Fruit fly (Drosophila melanogaster) whole organism, embryonic: ENCODE results near the gene Dbp73D.

Source experiments
- Antp ChIP-seq: fragments of 200-800 bp; sonication (Bioruptor generic); optimal IDR thresholded peaks from 3 replicates; lab custom pipeline; 2016; ENCODE audit warnings: missing biosample characterization, missing genetic modification characterization
- Atf6 ChIP-seq: fragments of 200-800 bp; sonication (Bioruptor generic); IDR thresholded peaks from 2 replicates; pipeline ENCODE4 v1.3.6; 2022; ENCODE audit warnings: missing biosample characterization, missing genetic modification characterization
- CG11247 ChIP-seq: fragments of 200-800 bp; sonication (Bioruptor generic); IDR thresholded peaks from 2 replicates; pipeline ENCODE4 v1.3.6; 2022; ENCODE audit warnings: missing biosample characterization, missing genetic modification characterization
- CG1233 ChIP-seq: fragments of 200-800 bp; sonication (Bioruptor generic); optimal IDR thresholded peaks from 4 replicates; lab custom pipeline; 2018; ENCODE audit warnings: missing biosample characterization, mild to moderate bottlenecking, missing genetic modification characterization
- CG12744 ChIP-seq: fragments of 200-800 bp; sonication (Bioruptor generic); optimal IDR thresholded peaks from 2 replicates; lab custom pipeline; 2016; ENCODE audit warnings: missing biosample characterization, missing genetic modification characterization
- CG14014 ChIP-seq: fragments of 200-800 bp; sonication (Bioruptor generic); IDR thresholded peaks from 2 replicates; pipeline ENCODE4 v1.3.6; 2022; ENCODE audit warnings: missing biosample characterization, missing genetic modification characterization
- CG15514 ChIP-seq: fragments of 200-800 bp; sonication (Bioruptor generic); optimal IDR thresholded peaks from 3 replicates; lab custom pipeline; 2017; ENCODE audit warnings: missing biosample characterization, missing genetic modification characterization, mild to moderate bottlenecking, moderate library complexity, missing genetic modification reagents
- CG1603 ChIP-seq: fragments of 200-800 bp; sonication (Bioruptor generic); optimal IDR thresholded peaks from 2 replicates; lab custom pipeline; 2019; ENCODE audit warnings: missing biosample characterization, mild to moderate bottlenecking, missing genetic modification characterization, moderate library complexity
- CG17359 ChIP-seq: fragments of 200-800 bp; sonication (Bioruptor generic); optimal IDR thresholded peaks from 3 replicates; lab custom pipeline; 2018; ENCODE audit warnings: missing biosample characterization, mild to moderate bottlenecking, missing genetic modification characterization, moderate library complexity
- CG18262 ChIP-seq: fragments of 200-800 bp; optimal IDR thresholded peaks from 3 replicates; lab custom pipeline; 2019; ENCODE audit warnings: missing biosample characterization, mild to moderate bottlenecking, missing genetic modification characterization, moderate library complexity
- CG2116 ChIP-seq: fragments of 200-800 bp; sonication (Bioruptor generic); optimal IDR thresholded peaks from 3 replicates; lab custom pipeline; 2018; ENCODE audit warnings: missing biosample characterization, mild to moderate bottlenecking, missing genetic modification characterization
- CG2712 ChIP-seq: fragments of 200-800 bp; optimal IDR thresholded peaks from 3 replicates; lab custom pipeline; 2019; ENCODE audit warnings: missing biosample characterization, mild to moderate bottlenecking, missing genetic modification characterization, moderate library complexity
- CG42726 ChIP-seq: fragments of 200-800 bp; sonication (Bioruptor generic); IDR thresholded peaks from 2 replicates; pipeline ENCODE4 v1.3.6; 2022; ENCODE audit warnings: missing biosample characterization, missing genetic modification characterization; ENCODE audit not compliant: partially characterized antibody
- CG4328 ChIP-seq: fragments of 200-800 bp; sonication (Bioruptor generic); optimal IDR thresholded peaks from 3 replicates; lab custom pipeline; 2017; ENCODE audit warnings: missing biosample characterization, missing genetic modification reagents, missing genetic modification characterization
- CG4707 ChIP-seq: fragments of 200-800 bp; sonication (Bioruptor generic); optimal IDR thresholded peaks from 2 replicates; lab custom pipeline; 2018; ENCODE audit warnings: missing biosample characterization, mild to moderate bottlenecking, missing genetic modification characterization, moderate library complexity
- CG4820 ChIP-seq: fragments of 200-800 bp; sonication (Bioruptor generic); optimal IDR thresholded peaks from 3 replicates; lab custom pipeline; 2016; ENCODE audit warnings: missing biosample characterization, missing genetic modification characterization
- CG6254 ChIP-seq: fragments of 200-800 bp; sonication (Bioruptor generic); optimal IDR thresholded peaks from 3 replicates; lab custom pipeline; 2017; ENCODE audit warnings: mild to moderate bottlenecking, missing biosample characterization, missing genetic modification reagents, missing genetic modification characterization
- CG6765 ChIP-seq: fragments of 200-800 bp; sonication (Bioruptor generic); optimal IDR thresholded peaks from 3 replicates; lab custom pipeline; 2017; ENCODE audit warnings: missing biosample characterization, mild to moderate bottlenecking, missing genetic modification characterization
- CG6791 ChIP-seq: fragments of 200-800 bp; sonication (Bioruptor generic); IDR thresholded peaks from 3 replicates; pipeline ENCODE4 v1.3.6; 2022; ENCODE audit warnings: missing biosample characterization, missing genetic modification characterization; ENCODE audit not compliant: partially characterized antibody
- CG7271 ChIP-seq: fragments of 200-800 bp; sonication (Bioruptor generic); optimal IDR thresholded peaks from 2 replicates; lab custom pipeline; 2018; ENCODE audit warnings: missing biosample characterization, mild to moderate bottlenecking, missing genetic modification characterization, moderate library complexity
- CG7987 ChIP-seq: fragments of 200-800 bp; sonication (Bioruptor generic); optimal IDR thresholded peaks from 2 replicates; lab custom pipeline; 2018; ENCODE audit warnings: missing biosample characterization, mild to moderate bottlenecking, missing genetic modification characterization, moderate library complexity
- CG8924 ChIP-seq: fragments of 200-800 bp; optimal IDR thresholded peaks from 3 replicates; lab custom pipeline; 2019; ENCODE audit warnings: missing biosample characterization, mild to moderate bottlenecking, missing genetic modification characterization, moderate library complexity
- CG9797 ChIP-seq: fragments of 200-800 bp; sonication (Bioruptor generic); optimal IDR thresholded peaks from 3 replicates; lab custom pipeline; 2018; ENCODE audit warnings: missing biosample characterization, mild to moderate bottlenecking, missing genetic modification characterization
- Dref ChIP-seq: fragments of 200-800 bp; sonication (Bioruptor generic); IDR thresholded peaks from 2 replicates; pipeline ENCODE4 v1.3.6; 2022; ENCODE audit warnings: missing biosample characterization, missing genetic modification characterization
- Gug ChIP-seq: fragments of 200-800 bp; sonication (Bioruptor generic); IDR thresholded peaks from 4 replicates; pipeline ENCODE4 v1.3.6; 2022; ENCODE audit warnings: missing biosample characterization, missing genetic modification characterization
- HLHmδ ChIP-seq: fragments of 200-800 bp; sonication (Bioruptor generic); optimal IDR thresholded peaks from 2 replicates; lab custom pipeline; 2018; ENCODE audit warnings: missing biosample characterization, mild to moderate bottlenecking, missing genetic modification characterization, moderate library complexity
- Hey ChIP-seq: fragments of 200-800 bp; sonication (Bioruptor generic); optimal IDR thresholded peaks from 3 replicates; lab custom pipeline; 2018; ENCODE audit warnings: missing biosample characterization, mild to moderate bottlenecking, missing genetic modification characterization
- Hsf ChIP-seq: fragments of 200-800 bp; sonication (Bioruptor generic); optimal IDR thresholded peaks from 3 replicates; lab custom pipeline; 2016; ENCODE audit warnings: missing biosample characterization, missing genetic modification characterization
- NFAT ChIP-seq: fragments of 200-800 bp; sonication (Bioruptor generic); IDR thresholded peaks from 2 replicates; pipeline ENCODE4 v1.3.6; 2022; ENCODE audit warnings: missing biosample characterization, missing genetic modification characterization
- Trl ChIP-seq, 3 experiments: fragments of >200 bp in 2 of 3; fragments of 200-800 bp in 1 of 3; sonication (Bioruptor generic) in 1 of 3; optimal IDR thresholded peaks; 2 replicates in 1 of 3; 3 replicates in 2 of 3; lab custom pipeline; 2016 to 2017; ENCODE audit warnings: missing biosample characterization in 1 of 3, missing genetic modification characterization in 1 of 3
- Xbp1 ChIP-seq: fragments of 200-800 bp; sonication (Bioruptor generic); optimal IDR thresholded peaks from 3 replicates; lab custom pipeline; 2016; ENCODE audit warnings: missing biosample characterization, mild to moderate bottlenecking, missing genetic modification characterization
- ash1 ChIP-seq: fragments of 200-800 bp; sonication (Bioruptor generic); optimal IDR thresholded peaks from 2 replicates; lab custom pipeline; 2018; ENCODE audit warnings: missing biosample characterization, mild to moderate bottlenecking, missing genetic modification characterization
- chif ChIP-seq, 2 experiments: fragments of 200-800 bp; sonication (Bioruptor generic); optimal IDR thresholded peaks; 3 replicates each; lab custom pipeline; 2016; ENCODE audit warnings: missing biosample characterization in 2 of 2, missing genetic modification characterization in 2 of 2
- chinmo ChIP-seq: fragments of 200-800 bp; sonication (Bioruptor generic); IDR thresholded peaks from 4 replicates; pipeline ENCODE4 v1.3.6; 2022; ENCODE audit warnings: missing biosample characterization, missing genetic modification characterization; ENCODE audit not compliant: partially characterized antibody
- chm ChIP-seq: fragments of 200-800 bp; sonication (Bioruptor generic); IDR thresholded peaks from 2 replicates; pipeline ENCODE4 v1.3.6; 2022; ENCODE audit warnings: missing biosample characterization, missing genetic modification characterization
- dmrt11E ChIP-seq: fragments of 200-800 bp; sonication (Bioruptor generic); optimal IDR thresholded peaks from 3 replicates; lab custom pipeline; 2018; ENCODE audit warnings: missing biosample characterization, mild to moderate bottlenecking, missing genetic modification characterization, moderate library complexity
- en ChIP-seq: fragments of 200-800 bp; sonication (Bioruptor generic); optimal IDR thresholded peaks from 2 replicates; lab custom pipeline; 2016; ENCODE audit warnings: missing biosample characterization, missing genetic modification characterization
- eve ChIP-seq, 2 experiments: fragments of >200 bp; optimal IDR thresholded peaks; 2 replicates each; lab custom pipeline; 2017; ENCODE audit warnings: missing biosample characterization in 2 of 2, missing genetic modification characterization in 2 of 2
- ftz-f1 ChIP-seq: fragments of 200-800 bp; sonication (Bioruptor generic); optimal IDR thresholded peaks from 2 replicates; lab custom pipeline; 2016; ENCODE audit warnings: missing biosample characterization, missing genetic modification characterization
- gcm2 ChIP-seq: fragments of 200-800 bp; sonication (Bioruptor generic); optimal IDR thresholded peaks from 2 replicates; lab custom pipeline; 2016; ENCODE audit warnings: missing biosample characterization, missing genetic modification characterization
- gt ChIP-seq: fragments of 200-800 bp; sonication (Bioruptor generic); IDR thresholded peaks from 2 replicates; pipeline ENCODE4 v1.3.6; 2022; ENCODE audit warnings: missing biosample characterization, missing genetic modification characterization
- ind ChIP-seq: fragments of 200-800 bp; sonication (Bioruptor generic); optimal IDR thresholded peaks from 3 replicates; lab custom pipeline; 2016; ENCODE audit warnings: missing biosample characterization, missing genetic modification characterization
- nau ChIP-seq: fragments of 200-800 bp; sonication (Bioruptor generic); optimal IDR thresholded peaks from 3 replicates; lab custom pipeline; 2017; ENCODE audit warnings: missing biosample characterization, mild to moderate bottlenecking, missing genetic modification characterization, missing genetic modification reagents
- org-1 ChIP-seq: fragments of 200-800 bp; sonication (Bioruptor generic); optimal IDR thresholded peaks from 2 replicates; lab custom pipeline; 2017; ENCODE audit warnings: missing biosample characterization, missing genetic modification characterization
- otp ChIP-seq: fragments of 200-800 bp; sonication (Bioruptor generic); IDR thresholded peaks from 3 replicates; pipeline ENCODE4, ENCODE4 v1.3.6; 2022; ENCODE audit warnings: missing biosample characterization, missing genetic modification characterization
- rib ChIP-seq: fragments of 200-800 bp; sonication (Bioruptor generic); IDR thresholded peaks from 2 replicates; pipeline ENCODE4 v1.3.6; 2022; ENCODE audit warnings: missing biosample characterization, missing genetic modification characterization
- schlank ChIP-seq: fragments of 200-800 bp; sonication (Bioruptor generic); optimal IDR thresholded peaks from 2 replicates; lab custom pipeline; 2018; ENCODE audit warnings: missing biosample characterization, mild to moderate bottlenecking, missing genetic modification characterization
- slou ChIP-seq: fragments of 200-800 bp; sonication (Bioruptor generic); optimal IDR thresholded peaks from 3 replicates; lab custom pipeline; 2016; ENCODE audit warnings: missing biosample characterization, missing genetic modification characterization
- twi ChIP-seq: fragments of 200-800 bp; optimal IDR thresholded peaks from 2 replicates; lab custom pipeline; 2019; ENCODE audit warnings: missing biosample characterization, mild to moderate bottlenecking, missing genetic modification characterization, moderate library complexity
- zf30C ChIP-seq: fragments of 200-800 bp; sonication (Bioruptor generic); optimal IDR thresholded peaks from 3 replicates; lab custom pipeline; 2018; ENCODE audit warnings: missing biosample characterization, mild to moderate bottlenecking, missing genetic modification characterization

Dbp73D gene

dm6 chr3L:16769866-16770265, 39.2 kb upstream of the Dbp73D start (continued):
- TF ChIP-seq Hsf (GFP tag; lab: Kevin White, UChicago) = peak; percentile 23
- peak; percentile 49; the same call in 1 of the 2 replicates for TF ChIP-seq CG11247 (GFP tag; lab: Robert Waterston, UW)
- peak; percentile 16 for TF ChIP-seq CG2116 (GFP tag; lab: Kevin White, UChicago)
- peak; percentile 41 for TF ChIP-seq CG1603 (tag; lab: Kevin White, UChicago)
- TF ChIP-seq CG7987 (GFP tag; lab: Kevin White, UChicago) = peak; percentile 41
- peak; percentile 48 for TF ChIP-seq Hey
- peak; percentile 7 for TF ChIP-seq CG2712 (tag; lab: Kevin White, UChicago)
- peak; percentile 68 for TF ChIP-seq CG4707 (GFP tag; lab: Kevin White, UChicago)
- TF ChIP-seq en (GFP tag; lab: Kevin White, UChicago) = no peak
- peak; percentile 42; the same call in 1 of the 3 replicates for TF ChIP-seq CG6791 (GFP tag; lab: Robert Waterston, UW)
- peak; percentile 37 for TF ChIP-seq CG4820
- TF ChIP-seq gt (GFP tag; lab: Robert Waterston, UW) = no peak
- peak; percentile 59 for TF ChIP-seq CG6765 (GFP tag; lab: Kevin White, UChicago)
- no peak for TF ChIP-seq CG42726 (GFP tag; lab: Robert Waterston, UW)
- TF ChIP-seq org-1 = peak; percentile 5
- no peak for TF ChIP-seq eve (GFP tag; optimal IDR thresholded peaks at IDR 0.05; lab: Kevin White, UChicago)
- no peak for TF ChIP-seq CG9797 (GFP tag; lab: Kevin White, UChicago)
- peak in 1 of 2 experiments; percentile 30 for TF ChIP-seq chif (GFP tag; optimal IDR thresholded peaks at IDR 0.05; lab: Kevin White, UChicago)
- TF ChIP-seq NFAT = peak; percentile 42; the same call in 1 of the 2 replicates
- TF ChIP-seq nau = no peak
- TF ChIP-seq CG17359 (tag; lab: Kevin White, UChicago) = peak; percentile 36
- TF ChIP-seq CG7271 (tag; lab: Kevin White, UChicago) = peak; percentile 15
- no peak for TF ChIP-seq CG18262
- peak; percentile 27 for TF ChIP-seq zf30C (GFP tag; lab: Kevin White, UChicago)
- TF ChIP-seq Gug = no peak
- TF ChIP-seq ash1 (GFP tag; lab: Kevin White, UChicago) = peak; percentile 45
- peak; percentile 12 for TF ChIP-seq CG15514
- TF ChIP-seq CG14014 (GFP tag; lab: Robert Waterston, UW) = 0 out of 2 replicates have a peak, but pooled peaks have one; percentile 25
- 0 out of 2 replicates have a peak, but pooled peaks have one; percentile 34 for TF ChIP-seq rib (GFP tag; lab: Robert Waterston, UW)
- no peak for TF ChIP-seq slou (GFP tag; lab: Kevin White, UChicago)
- TF ChIP-seq Trl (optimal IDR thresholded peaks at IDR 0.05; lab: Kevin White, UChicago) = no peak
- peak; percentile 7 for TF ChIP-seq Trl (GFP tag; optimal IDR thresholded peaks at IDR 0.05; lab: Kevin White, UChicago)
- peak; percentile 39 for TF ChIP-seq Atf6
- TF ChIP-seq CG6254 = peak; percentile 66
- TF ChIP-seq ind = peak; percentile 6
- TF ChIP-seq CG8924 (tag; lab: Kevin White, UChicago) = peak; percentile 29
- TF ChIP-seq Xbp1 (GFP tag; lab: Kevin White, UChicago) = no peak
- TF ChIP-seq otp (GFP tag; lab: Robert Waterston, UW) = 0 out of 3 replicates have a peak, but pooled peaks have one; percentile 44
- TF ChIP-seq ftz-f1 (GFP tag; lab: Kevin White, UChicago) = no peak
- TF ChIP-seq Dref (GFP tag; lab: Robert Waterston, UW) = no peak
- peak; percentile 63 for TF ChIP-seq twi (tag; lab: Kevin White, UChicago)
- TF ChIP-seq CG4328 (GFP tag; lab: Kevin White, UChicago) = no peak
- TF ChIP-seq dmrt11E (tag; lab: Kevin White, UChicago) = no peak
- TF ChIP-seq HLHmδ = peak; percentile 92
- TF ChIP-seq Antp (GFP tag; lab: Kevin White, UChicago) = no peak
- no peak for TF ChIP-seq schlank (tag; lab: Kevin White, UChicago)
- peak; percentile 49; the same call in 1 of the 2 replicates for TF ChIP-seq chm (GFP tag; lab: Robert Waterston, UW)
- 0 out of 4 replicates have a peak, but pooled peaks have one; percentile 67 for TF ChIP-seq chinmo
- TF ChIP-seq CG1233 (GFP tag; lab: Kevin White, UChicago) = peak; percentile 50
- TF ChIP-seq CG12744 (GFP tag; lab: Kevin White, UChicago) = no peak
- no peak for TF ChIP-seq gcm2
